Worm (Caenorhabditis elegans): ENCODE results near the gene tbc-20.

DNA sequence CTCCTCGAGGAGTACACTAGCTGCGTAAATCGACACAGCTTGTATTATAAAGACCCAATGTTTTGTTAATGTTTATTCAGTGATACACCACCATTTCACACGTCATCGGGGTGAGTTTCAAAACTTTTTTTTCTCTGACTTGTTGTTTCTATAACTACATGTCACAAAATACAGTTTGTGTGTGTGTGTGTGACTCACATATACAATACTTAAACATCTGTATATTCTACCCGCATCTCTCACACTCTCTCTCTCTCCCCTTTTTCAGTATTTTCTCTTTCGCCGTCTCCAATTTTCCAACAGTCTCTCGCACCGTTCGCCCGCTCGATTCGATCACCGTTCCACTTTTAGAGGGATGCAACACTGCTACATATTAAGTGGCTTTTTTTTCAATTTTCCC, 13.2 kb downstream of the tbc-20 start:
- no peak for TF ChIP-seq ceh-13 (GFP tag; optimal IDR thresholded peaks at IDR 0.05)
- TF ChIP-seq flt-1 (GFP tag; IDR thresholded peaks at IDR 0.05), result no peak
- TF ChIP-seq ama-1 (optimal IDR thresholded peaks at IDR 0.05), result no peak
- no peak for TF ChIP-seq F13C5.2 (tag; optimal IDR thresholded peaks at IDR 0.05)
- no peak for TF ChIP-seq tbx-11 (GFP tag; IDR thresholded peaks at IDR 0.05)
- TF ChIP-seq scrt-1 (GFP tag; IDR thresholded peaks at IDR 0.05), result no peak

All from whole organism, early embryonic.